Fruit fly (Drosophila melanogaster) whole organism, adult: Measurements from ENCODE around the gene Rad60.

Experiments used
- CG11617 ChIP-seq: fragments of 200-800 bp; sonication (Bioruptor generic); optimal IDR thresholded peaks from 2 replicates; lab custom pipeline; 2017; ENCODE audit warnings: mild to moderate bottlenecking, missing biosample characterization, missing genetic modification reagents, missing genetic modification characterization
- CG12768 ChIP-seq: fragments of 200-800 bp; sonication (Bioruptor generic); optimal IDR thresholded peaks from 2 replicates; lab custom pipeline; 2017; ENCODE audit warnings: missing biosample characterization, missing genetic modification characterization, mild to moderate bottlenecking, moderate library complexity, missing genetic modification reagents
- CG14711 ChIP-seq: fragments of 200-800 bp; sonication (Bioruptor generic); optimal IDR thresholded peaks from 2 replicates; lab custom pipeline; 2018; ENCODE audit warnings: missing biosample characterization, mild to moderate bottlenecking, missing genetic modification characterization, moderate library complexity
- CG1620 ChIP-seq: fragments of 200-800 bp; sonication (Bioruptor generic); optimal IDR thresholded peaks from 2 replicates; lab custom pipeline; 2016; ENCODE audit warnings: missing biosample characterization, missing genetic modification characterization
- CG33017 ChIP-seq: fragments of 200-800 bp; sonication (Bioruptor generic); optimal IDR thresholded peaks from 2 replicates; lab custom pipeline; 2018; ENCODE audit warnings: missing biosample characterization, mild to moderate bottlenecking, missing genetic modification characterization, moderate library complexity
- CG5204 ChIP-seq: fragments of 200-800 bp; sonication (Bioruptor generic); optimal IDR thresholded peaks from 2 replicates; lab custom pipeline; 2016; ENCODE audit warnings: missing biosample characterization, missing genetic modification characterization
- CG7045 ChIP-seq: fragments of 200-800 bp; sonication (Bioruptor generic); optimal IDR thresholded peaks from 2 replicates; lab custom pipeline; 2017; ENCODE audit warnings: missing biosample characterization, mild to moderate bottlenecking, missing genetic modification characterization
- CG7101 ChIP-seq: fragments of 200-800 bp; sonication (Bioruptor generic); optimal IDR thresholded peaks from 2 replicates; lab custom pipeline; 2018; ENCODE audit warnings: missing biosample characterization, mild to moderate bottlenecking, missing genetic modification characterization, moderate library complexity
- Clk ChIP-seq: fragments of 200-800 bp; sonication (Bioruptor generic); optimal IDR thresholded peaks from 2 replicates; lab custom pipeline; 2017; ENCODE audit warnings: missing biosample characterization, missing genetic modification characterization
- Crg-1 ChIP-seq: fragments of 200-800 bp; sonication (Bioruptor generic); optimal IDR thresholded peaks from 2 replicates; lab custom pipeline; 2016; ENCODE audit warnings: missing biosample characterization, missing genetic modification characterization
- Hr96 ChIP-seq: fragments of 200-800 bp; sonication (Bioruptor generic); optimal IDR thresholded peaks from 2 replicates; lab custom pipeline; 2016; ENCODE audit warnings: missing biosample characterization, missing genetic modification characterization
- Mnt ChIP-seq: fragments of 200-800 bp; sonication (Bioruptor generic); optimal IDR thresholded peaks from 2 replicates; lab custom pipeline; 2016; ENCODE audit warnings: missing biosample characterization, mild to moderate bottlenecking, missing genetic modification characterization
- bab1 ChIP-seq: fragments of 200-800 bp; sonication (Bioruptor generic); optimal IDR thresholded peaks from 3 replicates; lab custom pipeline; 2019; ENCODE audit warnings: missing biosample characterization, mild to moderate bottlenecking, missing genetic modification characterization, moderate library complexity
- cic ChIP-seq: fragments of 200-800 bp; sonication (Bioruptor generic); optimal IDR thresholded peaks from 2 replicates; lab custom pipeline; 2017; ENCODE audit warnings: missing biosample characterization, mild to moderate bottlenecking, missing genetic modification characterization, moderate library complexity
- cnc ChIP-seq, 2 experiments: fragments of >200 bp; optimal IDR thresholded peaks; 2 replicates each; lab custom pipeline; 2017
- kay ChIP-seq: fragments of 200-800 bp; sonication (Bioruptor generic); peaks from one replicate; lab custom pipeline; 2016; ENCODE audit warnings: missing biosample characterization, missing genetic modification characterization, borderline replicate concordance
- ovo ChIP-seq: fragments of 200-800 bp; sonication (Bioruptor generic); optimal IDR thresholded peaks from 2 replicates; lab custom pipeline; 2016; ENCODE audit warnings: missing biosample characterization, missing genetic modification characterization
- pad ChIP-seq: fragments of 200-800 bp; sonication (Bioruptor generic); optimal IDR thresholded peaks from 3 replicates; lab custom pipeline; 2017; ENCODE audit warnings: missing biosample characterization, missing genetic modification characterization, mild to moderate bottlenecking, moderate library complexity, missing genetic modification reagents
- tj ChIP-seq: fragments of 200-800 bp; sonication (Bioruptor generic); optimal IDR thresholded peaks from 3 replicates; lab custom pipeline; 2017; ENCODE audit warnings: missing biosample characterization, mild to moderate bottlenecking, missing genetic modification characterization, moderate library complexity
- toe ChIP-seq: fragments of 200-800 bp; sonication (Bioruptor generic); optimal IDR thresholded peaks from 2 replicates; lab custom pipeline; 2016; ENCODE audit warnings: missing biosample characterization, missing genetic modification characterization

The Rad60 gene

DNA sequence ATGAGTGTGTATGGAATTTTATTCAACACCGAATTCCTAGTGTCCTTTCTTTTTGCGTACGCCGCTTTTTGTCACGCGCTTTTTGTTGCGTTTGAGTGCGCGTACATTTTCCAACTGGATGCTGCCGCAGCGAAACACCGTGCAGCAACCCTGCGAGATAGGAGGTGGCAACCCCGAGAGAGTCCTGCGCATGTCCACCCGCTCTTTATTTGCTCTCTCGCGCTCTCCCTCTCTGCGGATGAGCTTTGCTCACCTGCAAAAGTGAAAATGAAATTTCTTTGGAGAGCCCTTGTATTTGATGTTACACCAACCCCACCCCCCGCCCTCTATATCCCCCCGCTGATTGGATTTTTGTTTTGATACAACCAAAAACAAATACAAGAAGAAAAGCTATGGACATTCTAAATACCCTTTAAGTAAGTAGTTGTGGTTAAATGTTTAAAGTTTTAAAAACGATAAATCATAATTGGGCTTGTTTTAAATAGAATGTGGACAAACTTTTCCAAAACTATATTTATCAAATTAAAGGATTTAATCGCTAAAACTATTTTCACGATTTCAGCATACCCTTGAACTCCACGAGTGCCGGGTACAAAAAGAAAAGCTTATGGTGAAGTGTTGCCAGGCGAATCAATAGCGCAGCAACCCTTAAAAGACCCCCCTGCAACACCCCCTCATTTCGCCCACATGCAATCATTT, 11.2 kb downstream of the Rad60 start:
- no peak for TF ChIP-seq CG5204 (GFP tag; lab: Kevin White, UChicago)
- TF ChIP-seq ovo (GFP tag; lab: Kevin White, UChicago), result no peak
- no peak for TF ChIP-seq CG12768
- peak; percentile 18 for TF ChIP-seq CG33017 (tag; lab: Kevin White, UChicago)
- no peak for TF ChIP-seq cic
- no peak for TF ChIP-seq Mnt (GFP tag; lab: Kevin White, UChicago)
- TF ChIP-seq CG7045 (GFP tag; lab: Kevin White, UChicago), result no peak
- TF ChIP-seq kay (GFP tag; lab: Kevin White, UChicago), result peak; percentile 25
- TF ChIP-seq cnc (optimal IDR thresholded peaks at IDR 0.05; lab: Kevin White, UChicago), result no peak
- peak; percentile 85 for TF ChIP-seq CG14711 (tag; lab: Kevin White, UChicago)
- no peak for TF ChIP-seq pad (GFP tag; lab: Kevin White, UChicago)
- TF ChIP-seq Crg-1 (GFP tag; lab: Kevin White, UChicago), result no peak

DNA sequence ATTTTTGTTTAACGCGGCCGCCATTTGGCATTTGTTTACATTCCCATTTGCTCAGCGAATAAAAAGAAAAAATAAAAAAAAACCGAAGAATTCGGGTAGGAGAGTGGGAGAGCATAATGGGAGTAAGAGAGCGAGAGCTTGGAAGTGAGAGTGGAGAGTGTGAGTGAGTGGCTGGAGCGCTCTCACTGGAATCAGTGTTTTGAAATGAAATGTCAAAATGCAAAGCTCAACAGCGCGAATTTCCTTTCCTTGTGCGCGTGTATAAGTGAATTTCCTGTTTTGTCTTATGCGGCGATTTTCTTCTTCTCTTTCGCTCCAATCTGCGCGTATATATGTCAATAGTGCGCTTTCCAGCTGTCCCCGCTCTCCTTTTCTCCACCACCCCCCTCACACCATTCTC, 12.2 kb downstream of the Rad60 start:
- TF ChIP-seq CG7045 (GFP tag; lab: Kevin White, UChicago) (no peak), ovo (GFP tag; lab: Kevin White, UChicago) (no peak), Mnt (GFP tag; lab: Kevin White, UChicago) (no peak), CG33017 (tag; lab: Kevin White, UChicago) (no peak), Crg-1 (GFP tag; lab: Kevin White, UChicago) (no peak), CG14711 (tag; lab: Kevin White, UChicago) (no peak), CG12768 (no peak), kay (GFP tag; lab: Kevin White, UChicago) (no peak), CG5204 (GFP tag; lab: Kevin White, UChicago) (no peak), tj (GFP tag; lab: Kevin White, UChicago) (no peak), Hr96 (no peak), CG7101 (tag; lab: Kevin White, UChicago) (no peak), Clk (no peak), toe (GFP tag; lab: Kevin White, UChicago) (no peak), bab1 (no peak), pad (GFP tag; lab: Kevin White, UChicago) (no peak), cic (no peak), cnc (optimal IDR thresholded peaks at IDR 0.05; lab: Kevin White, UChicago) (no peak)

DNA sequence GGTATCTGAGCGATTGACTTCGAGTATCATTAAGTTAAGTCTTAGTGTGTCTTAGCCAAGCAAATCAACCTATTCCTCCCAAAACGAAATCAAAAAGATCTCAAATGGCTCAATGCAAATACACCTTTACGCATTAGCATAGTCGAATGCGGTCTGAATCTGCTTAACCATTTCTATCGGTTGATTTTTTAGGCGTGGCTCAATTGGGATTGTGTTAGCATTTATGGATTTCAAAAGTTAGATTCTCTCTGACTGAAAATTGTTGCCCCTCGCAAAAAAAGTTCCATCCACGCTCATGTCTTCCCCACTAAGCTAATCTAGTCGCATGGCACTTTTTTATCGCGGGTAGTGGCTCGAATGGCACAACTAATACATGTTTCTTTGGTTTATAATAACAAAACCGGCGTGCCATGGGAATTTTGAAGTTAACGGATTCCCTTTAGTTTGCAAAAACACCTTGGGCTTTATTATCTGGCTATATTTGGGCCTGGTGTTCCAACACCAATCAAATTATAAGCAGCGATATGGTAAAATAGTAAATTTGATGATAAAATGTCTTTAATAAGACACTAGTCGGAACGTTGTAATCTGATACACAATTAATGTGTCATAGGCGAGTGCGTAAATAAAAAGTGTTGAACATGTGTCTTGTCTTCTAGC, 22.5 kb downstream of the Rad60 start:
- TF ChIP-seq cnc (optimal IDR thresholded peaks at IDR 0.05; lab: Kevin White, UChicago), result no peak
- no peak for TF ChIP-seq pad (GFP tag; lab: Kevin White, UChicago)
- TF ChIP-seq CG7045 (GFP tag; lab: Kevin White, UChicago), result no peak
- no peak for TF ChIP-seq CG7101 (tag; lab: Kevin White, UChicago)
- TF ChIP-seq cic, result no peak
- no peak for TF ChIP-seq CG14711 (tag; lab: Kevin White, UChicago)
- no peak for TF ChIP-seq bab1
- no peak for TF ChIP-seq CG5204 (GFP tag; lab: Kevin White, UChicago)
- TF ChIP-seq CG1620 (GFP tag; lab: Kevin White, UChicago), result no peak

DNA sequence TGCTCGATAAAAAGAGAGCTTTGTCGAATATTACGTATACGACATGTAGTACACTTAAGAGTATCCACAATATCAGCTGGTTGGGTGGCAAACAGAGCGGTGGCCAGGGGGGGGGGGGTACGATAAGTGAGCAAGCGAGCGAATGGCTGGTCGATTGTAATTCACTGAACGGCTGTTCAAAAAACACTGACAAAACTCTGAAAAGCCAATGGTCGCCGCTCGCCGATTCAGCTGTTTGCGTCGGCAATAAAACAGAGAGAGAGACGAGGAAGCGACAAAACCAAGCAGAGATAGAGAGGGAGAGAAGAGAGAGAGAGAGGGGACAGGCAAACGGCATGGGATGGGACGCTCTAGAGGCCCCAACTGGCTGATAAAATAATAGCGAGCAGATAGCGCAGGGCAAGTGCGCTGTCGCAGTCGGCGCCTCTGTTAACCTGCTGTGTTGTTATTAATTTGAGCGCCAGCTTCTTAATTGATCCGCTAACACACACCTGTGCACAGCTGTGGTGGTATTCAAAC, 24.7 kb downstream of the Rad60 start, which contains the start of gene cnc:
Gene cnc, minus strand, starts transcription at position 191 of the 519 bp plus-strand sequence.
- no peak for TF ChIP-seq ovo (GFP tag; lab: Kevin White, UChicago)
- no peak for TF ChIP-seq CG7045 (GFP tag; lab: Kevin White, UChicago)
- peak; percentile 60 for TF ChIP-seq CG11617
- TF ChIP-seq Clk, result peak; percentile 5
- TF ChIP-seq Crg-1 (GFP tag; lab: Kevin White, UChicago), result peak; percentile 42
- TF ChIP-seq CG7101 (tag; lab: Kevin White, UChicago), result peak; percentile 29
- no peak for TF ChIP-seq cnc (optimal IDR thresholded peaks at IDR 0.05; lab: Kevin White, UChicago)
- TF ChIP-seq cic, result peak; percentile 95
- TF ChIP-seq pad (GFP tag; lab: Kevin White, UChicago), result no peak
- peak; percentile 74 for TF ChIP-seq bab1
- TF ChIP-seq CG12768, result peak; percentile 75
- TF ChIP-seq Mnt (GFP tag; lab: Kevin White, UChicago), result peak; percentile 80
- TF ChIP-seq Hr96, result peak; percentile 46
- TF ChIP-seq tj (GFP tag; lab: Kevin White, UChicago), result peak; percentile 96
- no peak for TF ChIP-seq CG1620 (GFP tag; lab: Kevin White, UChicago)
- peak; percentile 49 for TF ChIP-seq CG14711 (tag; lab: Kevin White, UChicago)
- no peak for TF ChIP-seq CG5204 (GFP tag; lab: Kevin White, UChicago)
- TF ChIP-seq toe (GFP tag; lab: Kevin White, UChicago), result peak; percentile 14
- peak; percentile 62 for TF ChIP-seq CG33017 (tag; lab: Kevin White, UChicago)
- TF ChIP-seq kay (GFP tag; lab: Kevin White, UChicago), result no peak

DNA sequence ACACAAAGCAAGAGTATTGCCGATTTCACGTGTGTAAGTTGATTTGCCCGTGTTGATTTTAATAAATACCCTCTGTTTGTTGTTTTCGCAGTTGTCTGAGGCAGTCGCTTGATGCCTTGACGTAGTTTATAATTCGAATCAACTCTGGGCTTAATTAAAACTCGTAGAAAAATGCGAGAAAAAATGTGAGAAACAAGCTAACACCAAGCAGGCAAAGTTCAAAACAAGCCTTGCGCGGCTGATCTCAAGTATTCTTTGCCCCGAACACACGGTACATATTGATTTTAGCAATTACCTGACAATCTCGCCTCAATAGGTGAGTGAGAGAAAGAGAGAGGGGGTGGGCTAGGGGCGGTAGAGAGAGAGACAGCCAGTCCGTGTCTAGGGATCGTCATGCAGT, 26.0 kb downstream of the Rad60 start:
- peak; percentile 74 for TF ChIP-seq ovo (GFP tag; lab: Kevin White, UChicago)
- no peak for TF ChIP-seq bab1
- TF ChIP-seq CG11617, result peak; percentile 46
- peak; percentile 12 for TF ChIP-seq CG33017 (tag; lab: Kevin White, UChicago)
- TF ChIP-seq kay (GFP tag; lab: Kevin White, UChicago), result peak; percentile 90
- no peak for TF ChIP-seq tj (GFP tag; lab: Kevin White, UChicago)
- peak; percentile 32 for TF ChIP-seq Mnt (GFP tag; lab: Kevin White, UChicago)
- TF ChIP-seq CG1620 (GFP tag; lab: Kevin White, UChicago), result peak; percentile 52
- TF ChIP-seq pad (GFP tag; lab: Kevin White, UChicago), result peak; percentile 9
- TF ChIP-seq cnc (optimal IDR thresholded peaks at IDR 0.05; lab: Kevin White, UChicago), result no peak
- TF ChIP-seq toe (GFP tag; lab: Kevin White, UChicago), result peak; percentile 52
- TF ChIP-seq Crg-1 (GFP tag; lab: Kevin White, UChicago), result peak; percentile 57
- peak; percentile 18 for TF ChIP-seq Clk
- TF ChIP-seq Hr96, result peak; percentile 59
- peak; percentile 76 for TF ChIP-seq CG12768
- TF ChIP-seq CG7101 (tag; lab: Kevin White, UChicago), result peak; percentile 51
- TF ChIP-seq cic, result peak; percentile 67
- peak; percentile 51 for TF ChIP-seq CG7045 (GFP tag; lab: Kevin White, UChicago)
- peak; percentile 12 for TF ChIP-seq CG14711 (tag; lab: Kevin White, UChicago)
- TF ChIP-seq CG5204 (GFP tag; lab: Kevin White, UChicago), result no peak
